Worm (Caenorhabditis elegans) whole organism, L2 larva: Measurements from ENCODE around the gene egrh-1.

Source experiments
- ama-1 ChIP-seq: fragments of 150-350 bp; optimal IDR thresholded peaks from 2 replicates; lab custom pipeline; 2018; ENCODE audit warnings: inconsistent platforms
- ceh-82 ChIP-seq: fragments of 150-350 bp; optimal IDR thresholded peaks from 2 replicates; lab custom pipeline; 2014; ENCODE audit warnings: missing biosample characterization, missing genetic modification characterization
- nhr-10 ChIP-seq: sonication (generic microtip); optimal IDR thresholded peaks from 2 replicates; lab custom pipeline; 2017; ENCODE audit warnings: missing biosample characterization, missing genetic modification characterization

DNA sequence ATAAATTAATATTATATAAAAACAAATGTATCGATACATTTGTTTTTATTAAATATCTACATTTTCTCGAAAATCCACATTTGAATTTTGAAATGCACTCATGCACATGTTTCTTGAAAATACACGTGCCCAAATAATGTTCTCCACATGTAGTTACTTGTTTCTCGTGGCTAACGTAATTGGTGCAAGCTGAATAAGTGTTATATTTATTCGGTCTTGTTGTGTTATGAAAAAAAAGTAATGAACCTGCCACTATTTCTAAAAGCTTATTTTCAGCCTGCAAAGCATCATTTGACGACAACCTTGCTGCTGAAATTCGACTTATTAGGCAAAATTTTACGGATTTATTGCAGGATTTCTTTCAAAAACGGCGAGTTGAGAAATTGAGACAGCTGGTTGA lies 32.3 kb upstream of the egrh-1 start:
- no peak for TF ChIP-seq ceh-82 (tag; lab: Kevin White, UChicago)
- TF ChIP-seq nhr-10 (tag; lab: Kevin White, UChicago) = peak; percentile 48
- TF ChIP-seq ama-1 (lab: Kevin White, UChicago) = no peak
